Fruit fly (Drosophila melanogaster): ENCODE results near the gene Gr10b.

Gene Gr10b

dm6 chrX:11450406-11450805, 37.4 kb upstream of the Gr10b start:
- TF ChIP-seq Mio (GFP tag; optimal IDR thresholded peaks at IDR 0.05), result no peak
- no peak for TF ChIP-seq dl (GFP tag; optimal IDR thresholded peaks at IDR 0.05; ENCODE audit: insufficient read depth in 1 of 2, partially characterized antibody in 2 of 2)
- no peak for TF ChIP-seq jim (GFP tag; optimal IDR thresholded peaks at IDR 0.05)
- TF ChIP-seq rgr (GFP tag; optimal IDR thresholded peaks at IDR 0.05), result no peak
- TF ChIP-seq sv (GFP tag; optimal IDR thresholded peaks at IDR 0.05), result no peak
- TF ChIP-seq ey (GFP tag; optimal IDR thresholded peaks at IDR 0.05), result no peak
- TF ChIP-seq HLH106 (tag; optimal IDR thresholded peaks at IDR 0.05), result no peak
- TF ChIP-seq tai (GFP tag; optimal IDR thresholded peaks at IDR 0.05), result no peak
- no peak for TF ChIP-seq usp (GFP tag; optimal IDR thresholded peaks at IDR 0.05)
- TF ChIP-seq Hnf4 (GFP tag; optimal IDR thresholded peaks at IDR 0.05), result no peak
- no peak for TF ChIP-seq psq (GFP tag; optimal IDR thresholded peaks at IDR 0.05)

- TF ChIP-seq CG9705 (GFP tag; optimal IDR thresholded peaks at IDR 0.05) (peak; percentile 78), foxo (GFP tag; optimal IDR thresholded peaks at IDR 0.05) (peak in 1 of 2 experiments; percentile 85), HLH106 (tag; optimal IDR thresholded peaks at IDR 0.05) (peak; percentile 88), woc (GFP tag; optimal IDR thresholded peaks at IDR 0.05) (peak; percentile 59), sv (GFP tag; optimal IDR thresholded peaks at IDR 0.05) (peak; percentile 36), dmrt93B (GFP tag; optimal IDR thresholded peaks at IDR 0.05) (peak; percentile 76), Sp1 (GFP tag; optimal IDR thresholded peaks at IDR 0.05) (peak; percentile 87), Hr78 (GFP tag; optimal IDR thresholded peaks at IDR 0.05) (no peak), rgr (GFP tag; optimal IDR thresholded peaks at IDR 0.05) (peak; percentile 75), jim (GFP tag; optimal IDR thresholded peaks at IDR 0.05) (no peak), Vsx2 (GFP tag; optimal IDR thresholded peaks at IDR 0.05; ENCODE audit: partially characterized antibody) (no peak), N (GFP tag; optimal IDR thresholded peaks at IDR 0.05) (no peak), psq (GFP tag; optimal IDR thresholded peaks at IDR 0.05) (peak; percentile 70), GATAd (GFP tag; optimal IDR thresholded peaks at IDR 0.05) (no peak), tai (GFP tag; optimal IDR thresholded peaks at IDR 0.05) (peak; percentile 68), ey (GFP tag; optimal IDR thresholded peaks at IDR 0.05) (peak; percentile 88), pan (optimal IDR thresholded peaks at IDR 0.05) (no peak), Mio (GFP tag; optimal IDR thresholded peaks at IDR 0.05) (peak; percentile 30), OdsH (GFP tag; optimal IDR thresholded peaks at IDR 0.05) (peak; percentile 68), h (GFP tag; optimal IDR thresholded peaks at IDR 0.05) (peak; percentile 88), Myc (optimal IDR thresholded peaks at IDR 0.05) (no peak), Dfd (GFP tag; optimal IDR thresholded peaks at IDR 0.05) (no peak), sage (GFP tag; optimal IDR thresholded peaks at IDR 0.05) (peak; percentile 24), Dif (GFP tag; optimal IDR thresholded peaks at IDR 0.05; ENCODE audit: partially characterized antibody) (no peak), fru (GFP tag; optimal IDR thresholded peaks at IDR 0.05) (peak; percentile 88), br (GFP tag; optimal IDR thresholded peaks at IDR 0.05) (peak; percentile 87), lola (GFP tag; optimal IDR thresholded peaks at IDR 0.05) (no peak), dl (GFP tag; optimal IDR thresholded peaks at IDR 0.05; ENCODE audit: insufficient read depth in 1 of 2, partially characterized antibody in 2 of 2) (no peak), CG32264 (GFP tag; optimal IDR thresholded peaks at IDR 0.05) (peak; percentile 63), brk (GFP tag; optimal IDR thresholded peaks at IDR 0.05) (peak; percentile 34), Rel (GFP tag; optimal IDR thresholded peaks at IDR 0.05) (no peak), Rel (tag; optimal IDR thresholded peaks at IDR 0.05) (peak; percentile 71), Hnf4 (GFP tag; optimal IDR thresholded peaks at IDR 0.05) (peak; percentile 79), CrebA (GFP tag; optimal IDR thresholded peaks at IDR 0.05; ENCODE audit: borderline replicate concordance) (no peak), usp (GFP tag; optimal IDR thresholded peaks at IDR 0.05) (no peak)
Observed at dm6 chrX:11449476-11450119, 36.6 kb upstream of the Gr10b start.

dm6 chrX:11448637-11449036, 35.6 kb upstream of the Gr10b start:
- TF ChIP-seq h (GFP tag; optimal IDR thresholded peaks at IDR 0.05), result no peak
- TF ChIP-seq Rel (GFP tag; optimal IDR thresholded peaks at IDR 0.05), result no peak
- TF ChIP-seq Rel (tag; optimal IDR thresholded peaks at IDR 0.05), result peak; percentile 57
